Fruit fly (Drosophila melanogaster) whole organism, prepupa: Measurements from ENCODE around the gene CG43235.

Experiments used
- CG10669 ChIP-seq: fragments of 200-800 bp; sonication (Bioruptor generic); optimal IDR thresholded peaks from 3 replicates; lab custom pipeline; 2018; ENCODE audit warnings: missing biosample characterization, mild to moderate bottlenecking, missing genetic modification characterization, moderate library complexity
- CG11294 ChIP-seq: fragments of 200-800 bp; sonication (Bioruptor generic); IDR thresholded peaks from 2 replicates; pipeline ENCODE4 v1.3.6; 2022; ENCODE audit warnings: missing biosample characterization, missing genetic modification characterization
- CG11762 ChIP-seq: fragments of 200-800 bp; sonication (Bioruptor generic); optimal IDR thresholded peaks from 3 replicates; lab custom pipeline; 2016; ENCODE audit warnings: missing biosample characterization, missing genetic modification characterization; ENCODE audit not compliant: insufficient read depth
- CG1621 ChIP-seq: fragments of 200-800 bp; sonication (Bioruptor generic); optimal IDR thresholded peaks from 3 replicates; lab custom pipeline; 2018; ENCODE audit warnings: missing biosample characterization, mild to moderate bottlenecking, missing genetic modification characterization
- CG16779 ChIP-seq: fragments of 200-800 bp; sonication (Bioruptor generic); optimal IDR thresholded peaks from 3 replicates; lab custom pipeline; 2017; ENCODE audit warnings: missing biosample characterization, mild to moderate bottlenecking, missing genetic modification characterization
- Gug ChIP-seq: fragments of 200-800 bp; sonication (Bioruptor generic); IDR thresholded peaks from 2 replicates; pipeline ENCODE4 v1.3.6; 2022; ENCODE audit warnings: missing biosample characterization, missing genetic modification characterization
- Lpt ChIP-seq: fragments of 200-800 bp; sonication (Bioruptor generic); optimal IDR thresholded peaks from 3 replicates; lab custom pipeline; 2016; ENCODE audit warnings: missing biosample characterization, missing genetic modification characterization
- cyc ChIP-seq: fragments of 200-800 bp; sonication (Bioruptor generic); optimal IDR thresholded peaks from 3 replicates; lab custom pipeline; 2016; ENCODE audit warnings: missing biosample characterization, missing genetic modification characterization
- dsx ChIP-seq: fragments of 200-800 bp; optimal IDR thresholded peaks from 3 replicates; lab custom pipeline; 2019; ENCODE audit warnings: missing biosample characterization, mild to moderate bottlenecking, missing genetic modification characterization, moderate library complexity; ENCODE audit not compliant: poor library complexity, severe bottlenecking
- ss ChIP-seq, 2 experiments: fragments of 200-800 bp; sonication (Bioruptor generic); optimal IDR thresholded peaks; 2 replicates in 1 of 2; 3 replicates in 1 of 2; lab custom pipeline; 2017 to 2018; ENCODE audit warnings: mild to moderate bottlenecking in 2 of 2, missing biosample characterization in 2 of 2, missing genetic modification characterization in 2 of 2, moderate library complexity in 1 of 2
- topi ChIP-seq: fragments of 200-800 bp; sonication (Bioruptor generic); optimal IDR thresholded peaks from 3 replicates; lab custom pipeline; 2016; ENCODE audit warnings: missing biosample characterization, missing genetic modification characterization

dm6 chr2L:7660087-7660486 is 32.7 kb upstream of the CG43235 start:
- TF ChIP-seq Lpt (GFP tag; lab: Kevin White, UChicago) (no peak), CG10669 (GFP tag; lab: Kevin White, UChicago) (no peak), CG16779 (tag; lab: Kevin White, UChicago) (no peak), CG1621 (tag; lab: Kevin White, UChicago) (no peak), CG11294 (GFP tag; lab: Robert Waterston, UW) (no peak), topi (GFP tag; lab: Kevin White, UChicago) (no peak), cyc (GFP tag; lab: Kevin White, UChicago) (no peak), dsx (GFP tag; lab: Kevin White, UChicago) (no peak), ss (GFP tag; optimal IDR thresholded peaks at IDR 0.05; lab: Kevin White, UChicago) (no peak), Gug (GFP tag; lab: Robert Waterston, UW) (no peak), CG11762 (GFP tag; lab: Kevin White, UChicago) (no peak)
